Fruit fly (Drosophila melanogaster) whole organism, embryonic: ENCODE measurements around the gene mag.

Experiments
- BtbVII ChIP-seq: fragments of 200-800 bp; sonication (Bioruptor generic); optimal IDR thresholded peaks from 3 replicates; lab custom pipeline; 2017; ENCODE audit warnings: missing biosample characterization, mild to moderate bottlenecking, missing genetic modification characterization
- CG10959 ChIP-seq: fragments of 200-800 bp; sonication (Bioruptor generic); IDR thresholded peaks from 2 replicates; pipeline ENCODE4 v1.3.6; 2022; ENCODE audit warnings: missing biosample characterization, missing genetic modification characterization
- CG10979 ChIP-seq: fragments of 200-800 bp; sonication (Bioruptor generic); optimal IDR thresholded peaks from 2 replicates; lab custom pipeline; 2018; ENCODE audit warnings: missing biosample characterization, mild to moderate bottlenecking, missing genetic modification characterization, moderate library complexity
- CG11085 ChIP-seq: fragments of 200-800 bp; sonication (Bioruptor generic); IDR thresholded peaks from 2 replicates; pipeline ENCODE4 v1.3.6; 2022; ENCODE audit warnings: missing biosample characterization, missing genetic modification characterization
- CG11504 ChIP-seq: fragments of 200-800 bp; sonication (Bioruptor generic); optimal IDR thresholded peaks from 3 replicates; lab custom pipeline; 2019; ENCODE audit warnings: missing biosample characterization, mild to moderate bottlenecking, missing genetic modification characterization, moderate library complexity
- CG14014 ChIP-seq: fragments of 200-800 bp; sonication (Bioruptor generic); IDR thresholded peaks from 2 replicates; pipeline ENCODE4 v1.3.6; 2022; ENCODE audit warnings: missing biosample characterization, missing genetic modification characterization
- CG14710 ChIP-seq: fragments of 200-800 bp; sonication (Bioruptor generic); optimal IDR thresholded peaks from 3 replicates; lab custom pipeline; 2019; ENCODE audit warnings: missing biosample characterization, mild to moderate bottlenecking, missing genetic modification characterization, moderate library complexity
- CG1602 ChIP-seq: fragments of 200-800 bp; sonication (Bioruptor generic); optimal IDR thresholded peaks from 3 replicates; lab custom pipeline; 2016; ENCODE audit warnings: missing biosample characterization, missing genetic modification characterization
- CG16863 ChIP-seq: fragments of 200-800 bp; sonication (Bioruptor generic); optimal IDR thresholded peaks from 3 replicates; lab custom pipeline; 2016; ENCODE audit warnings: missing biosample characterization, missing genetic modification characterization
- CG17612 ChIP-seq: fragments of 200-800 bp; sonication (Bioruptor generic); IDR thresholded peaks from 2 replicates; pipeline ENCODE4 v1.3.6; 2022; ENCODE audit warnings: missing biosample characterization, missing genetic modification characterization
- CG2889 ChIP-seq: fragments of 200-800 bp; sonication (Bioruptor generic); IDR thresholded peaks from 3 replicates; pipeline ENCODE4 v1.3.6; 2022; ENCODE audit warnings: missing biosample characterization, missing genetic modification characterization
- CG30403 ChIP-seq: fragments of 200-800 bp; sonication (Bioruptor generic); optimal IDR thresholded peaks from 3 replicates; lab custom pipeline; 2016; ENCODE audit warnings: missing biosample characterization, missing genetic modification characterization
- CG34224 ChIP-seq: fragments of 200-800 bp; sonication (Bioruptor generic); IDR thresholded peaks from 3 replicates; pipeline ENCODE4 v1.3.6; 2022; ENCODE audit warnings: missing biosample characterization, missing genetic modification characterization; ENCODE audit not compliant: partially characterized antibody
- CG5180 ChIP-seq: fragments of 200-800 bp; sonication (Bioruptor generic); optimal IDR thresholded peaks from 3 replicates; lab custom pipeline; 2017; ENCODE audit warnings: missing biosample characterization, missing genetic modification characterization, mild to moderate bottlenecking, moderate library complexity, missing genetic modification reagents
- CG6683 ChIP-seq: fragments of 200-800 bp; sonication (Bioruptor generic); optimal IDR thresholded peaks from 2 replicates; lab custom pipeline; 2017; ENCODE audit warnings: missing biosample characterization, mild to moderate bottlenecking, missing genetic modification characterization, missing genetic modification reagents
- CG8089 ChIP-seq: fragments of 200-800 bp; sonication (Bioruptor generic); optimal IDR thresholded peaks from 3 replicates; lab custom pipeline; 2016; ENCODE audit warnings: missing biosample characterization, missing genetic modification characterization
- CG9727 ChIP-seq: fragments of 200-800 bp; sonication (Bioruptor generic); optimal IDR thresholded peaks from 3 replicates; lab custom pipeline; 2017; ENCODE audit warnings: missing biosample characterization, mild to moderate bottlenecking, missing genetic modification characterization
- CG9876 ChIP-seq: fragments of 200-800 bp; sonication (Bioruptor generic); optimal IDR thresholded peaks from 2 replicates; lab custom pipeline; 2016; ENCODE audit warnings: missing biosample characterization, missing genetic modification characterization
- Camta ChIP-seq: fragments of 200-800 bp; sonication (Bioruptor generic); optimal IDR thresholded peaks from 2 replicates; lab custom pipeline; 2016; ENCODE audit warnings: missing biosample characterization, missing genetic modification characterization
- CoRest ChIP-seq: fragments of 200-800 bp; sonication (Bioruptor generic); optimal IDR thresholded peaks from 3 replicates; lab custom pipeline; 2018; ENCODE audit warnings: missing biosample characterization, mild to moderate bottlenecking, missing genetic modification characterization, moderate library complexity
- Dek ChIP-seq: fragments of 200-800 bp; sonication (Bioruptor generic); optimal IDR thresholded peaks from 3 replicates; lab custom pipeline; 2019; ENCODE audit warnings: missing biosample characterization, mild to moderate bottlenecking, missing genetic modification characterization, moderate library complexity
- Dip2 ChIP-seq: fragments of 200-800 bp; sonication (Bioruptor generic); IDR thresholded peaks from 2 replicates; pipeline ENCODE4 v1.3.6; 2022; ENCODE audit warnings: missing biosample characterization, missing genetic modification characterization
- E2f1 ChIP-seq: fragments of 200-800 bp; sonication (Bioruptor generic); IDR thresholded peaks from 2 replicates; pipeline ENCODE4 v1.3.6; 2022; ENCODE audit warnings: missing biosample characterization, missing genetic modification characterization
- HLH4C ChIP-seq: fragments of 200-800 bp; sonication (Bioruptor generic); IDR thresholded peaks from 3 replicates; pipeline ENCODE4 v1.3.6; 2022; ENCODE audit warnings: missing biosample characterization, missing genetic modification characterization; ENCODE audit not compliant: partially characterized antibody
- Hand ChIP-seq: fragments of 200-800 bp; sonication (Bioruptor generic); optimal IDR thresholded peaks from 2 replicates; lab custom pipeline; 2017; ENCODE audit warnings: mild to moderate bottlenecking, missing biosample characterization, missing genetic modification reagents, missing genetic modification characterization
- Ravus ChIP-seq: fragments of 200-800 bp; sonication (Bioruptor generic); IDR thresholded peaks from 2 replicates; pipeline ENCODE4 v1.3.6; 2022; ENCODE audit warnings: missing biosample characterization, missing genetic modification characterization
- Tbp ChIP-seq: fragments of >200 bp; optimal IDR thresholded peaks from 2 replicates; lab custom pipeline; 2018; ENCODE audit warnings: missing biosample characterization, missing genetic modification characterization
- Trl ChIP-seq, 3 experiments: fragments of >200 bp in 2 of 3; fragments of 200-800 bp in 1 of 3; sonication (Bioruptor generic) in 1 of 3; optimal IDR thresholded peaks; 2 replicates in 1 of 3; 3 replicates in 2 of 3; lab custom pipeline; 2016 to 2017; ENCODE audit warnings: missing biosample characterization in 1 of 3, missing genetic modification characterization in 1 of 3
- ara ChIP-seq: fragments of 200-800 bp; sonication (Bioruptor generic); IDR thresholded peaks from 2 replicates; pipeline ENCODE4 v1.3.6; 2022; ENCODE audit warnings: missing biosample characterization, missing genetic modification characterization
- ash1 ChIP-seq: fragments of 200-800 bp; sonication (Bioruptor generic); optimal IDR thresholded peaks from 2 replicates; lab custom pipeline; 2018; ENCODE audit warnings: missing biosample characterization, mild to moderate bottlenecking, missing genetic modification characterization
- bigmax ChIP-seq: fragments of 200-800 bp; sonication (Bioruptor generic); optimal IDR thresholded peaks from 2 replicates; lab custom pipeline; 2018; ENCODE audit warnings: missing biosample characterization, mild to moderate bottlenecking, missing genetic modification characterization
- br ChIP-seq: fragments of >200 bp; optimal IDR thresholded peaks from 2 replicates; lab custom pipeline; 2017
- dan ChIP-seq: fragments of 200-800 bp; sonication (Bioruptor generic); IDR thresholded peaks from 2 replicates; pipeline ENCODE4 v1.3.6; 2022; ENCODE audit warnings: missing biosample characterization, missing genetic modification characterization
- dpn ChIP-seq, 2 experiments: fragments of 200-800 bp; sonication (Bioruptor generic); optimal IDR thresholded peaks; 3 replicates each; lab custom pipeline; 2016; ENCODE audit warnings: missing biosample characterization in 2 of 2, missing genetic modification characterization in 2 of 2
- emc ChIP-seq: fragments of 200-800 bp; sonication (Bioruptor generic); optimal IDR thresholded peaks from 2 replicates; lab custom pipeline; 2016; ENCODE audit warnings: missing biosample characterization, missing genetic modification characterization
- fd64A ChIP-seq: fragments of 200-800 bp; sonication (Bioruptor generic); optimal IDR thresholded peaks from 3 replicates; lab custom pipeline; 2018; ENCODE audit warnings: missing biosample characterization, mild to moderate bottlenecking, missing genetic modification characterization
- fd96Cb ChIP-seq: fragments of 200-800 bp; sonication (Bioruptor generic); optimal IDR thresholded peaks from 2 replicates; lab custom pipeline; 2018; ENCODE audit warnings: missing biosample characterization, mild to moderate bottlenecking, missing genetic modification characterization, moderate library complexity
- gce ChIP-seq: fragments of 200-800 bp; sonication (Bioruptor generic); IDR thresholded peaks from 3 replicates; pipeline ENCODE4 v1.3.6; 2022; ENCODE audit warnings: missing biosample characterization, missing genetic modification characterization
- grn ChIP-seq: fragments of 200-800 bp; sonication (Bioruptor generic); optimal IDR thresholded peaks from 3 replicates; lab custom pipeline; 2017; ENCODE audit warnings: missing biosample characterization, missing genetic modification characterization
- ham ChIP-seq: fragments of 200-800 bp; sonication (Bioruptor generic); IDR thresholded peaks from 2 replicates; pipeline ENCODE4 v1.3.6; 2022; ENCODE audit warnings: missing biosample characterization, missing genetic modification characterization
- kay ChIP-seq: fragments of 200-800 bp; sonication (Bioruptor generic); optimal IDR thresholded peaks from 2 replicates; lab custom pipeline; 2016; ENCODE audit warnings: missing biosample characterization, missing genetic modification characterization
- org-1 ChIP-seq: fragments of 200-800 bp; sonication (Bioruptor generic); optimal IDR thresholded peaks from 2 replicates; lab custom pipeline; 2017; ENCODE audit warnings: missing biosample characterization, missing genetic modification characterization
- ro ChIP-seq: fragments of 200-800 bp; sonication (Bioruptor generic); IDR thresholded peaks from 2 replicates; pipeline ENCODE4 v1.3.6; 2022; ENCODE audit warnings: missing biosample characterization, missing genetic modification characterization
- row ChIP-seq: fragments of 200-800 bp; sonication (Bioruptor generic); IDR thresholded peaks from 3 replicates; pipeline ENCODE4 v1.3.6; 2022; ENCODE audit warnings: missing biosample characterization, missing genetic modification characterization
- seq ChIP-seq: fragments of 200-800 bp; sonication (Bioruptor generic); IDR thresholded peaks from 2 replicates; pipeline ENCODE4 v1.3.6; 2022; ENCODE audit warnings: missing biosample characterization, missing genetic modification characterization
- sim ChIP-seq: fragments of 200-800 bp; sonication (Bioruptor generic); IDR thresholded peaks from 2 replicates; pipeline ENCODE4 v1.3.6; 2022; ENCODE audit warnings: missing biosample characterization, missing genetic modification characterization
- sisA ChIP-seq: fragments of 200-800 bp; sonication (Bioruptor generic); IDR thresholded peaks from 2 replicates; pipeline ENCODE4 v1.3.6; 2022; ENCODE audit warnings: missing biosample characterization, missing genetic modification characterization
- stc ChIP-seq: fragments of 200-800 bp; sonication (Bioruptor generic); IDR thresholded peaks from 2 replicates; pipeline ENCODE4 v1.3.6; 2022; ENCODE audit warnings: missing biosample characterization, missing genetic modification characterization
- tin ChIP-seq: fragments of 200-800 bp; sonication (Bioruptor generic); optimal IDR thresholded peaks from 3 replicates; lab custom pipeline; 2016; ENCODE audit warnings: missing biosample characterization, missing genetic modification characterization
- tio ChIP-seq: fragments of 200-800 bp; sonication (Bioruptor generic); optimal IDR thresholded peaks from 2 replicates; lab custom pipeline; 2017; ENCODE audit warnings: missing biosample characterization, missing genetic modification characterization, inconsistent platforms
- tna ChIP-seq: fragments of 200-800 bp; sonication (Bioruptor generic); IDR thresholded peaks from 2 replicates; pipeline ENCODE4 v1.3.6; 2022; ENCODE audit warnings: missing biosample characterization, missing genetic modification characterization; ENCODE audit not compliant: partially characterized antibody
- usp ChIP-seq: fragments of >200 bp; optimal IDR thresholded peaks from 2 replicates; lab custom pipeline; 2017; ENCODE audit warnings: missing biosample characterization, missing genetic modification characterization

mag gene

dm6 chr3L:20474789-20475208 is 14.3 kb downstream of the mag start (continued):
- peak; percentile 95 for TF ChIP-seq tin (GFP tag; lab: Kevin White, UChicago)
- no peak for TF ChIP-seq CG10959 (GFP tag; lab: Robert Waterston, UW)
- peak; percentile 84 for TF ChIP-seq Camta
- no peak for TF ChIP-seq Dip2 (GFP tag; lab: Robert Waterston, UW)
- TF ChIP-seq CG2889 (GFP tag; lab: Robert Waterston, UW): no peak
- peak; percentile 74 for TF ChIP-seq CG5180
- no peak for TF ChIP-seq Tbp (GFP tag; lab: Kevin White, UChicago)
- peak; percentile 91 for TF ChIP-seq CG1602 (GFP tag; lab: Kevin White, UChicago)
- TF ChIP-seq fd64A (GFP tag; lab: Kevin White, UChicago): peak; percentile 41
- TF ChIP-seq Hand (GFP tag; lab: Kevin White, UChicago): peak; percentile 76
- TF ChIP-seq E2f1 (GFP tag; lab: Robert Waterston, UW): no peak
- TF ChIP-seq BtbVII: peak; percentile 84
- TF ChIP-seq stc: no peak
- peak; percentile 88 for TF ChIP-seq CG11504 (tag; lab: Kevin White, UChicago)
- TF ChIP-seq sim (GFP tag; lab: Robert Waterston, UW): no peak
- no peak for TF ChIP-seq row (GFP tag; lab: Robert Waterston, UW)
- no peak for TF ChIP-seq CG14014 (GFP tag; lab: Robert Waterston, UW)
- TF ChIP-seq CG6683 (GFP tag; lab: Kevin White, UChicago): peak; percentile 74
- no peak for TF ChIP-seq bigmax (GFP tag; lab: Kevin White, UChicago)
- no peak for TF ChIP-seq Ravus (GFP tag; lab: Robert Waterston, UW)
- TF ChIP-seq ro (GFP tag; lab: Robert Waterston, UW): no peak
- TF ChIP-seq CG34224 (GFP tag; lab: Robert Waterston, UW): no peak
- peak; percentile 83 for TF ChIP-seq CG9727
- peak; percentile 65 for TF ChIP-seq CG8089
- no peak for TF ChIP-seq CG17612
- TF ChIP-seq usp: no peak
- TF ChIP-seq Dek (tag; lab: Kevin White, UChicago): peak; percentile 87
- no peak for TF ChIP-seq Trl (optimal IDR thresholded peaks at IDR 0.05; lab: Kevin White, UChicago)
- TF ChIP-seq Trl (GFP tag; optimal IDR thresholded peaks at IDR 0.05; lab: Kevin White, UChicago): peak; percentile 90
- no peak for TF ChIP-seq gce (GFP tag; lab: Robert Waterston, UW)
- peak; percentile 89 to 94 for TF ChIP-seq dpn (GFP tag; optimal IDR thresholded peaks at IDR 0.05; lab: Kevin White, UChicago)
- TF ChIP-seq dan (GFP tag; lab: Robert Waterston, UW): no peak
- TF ChIP-seq ham: no peak
- no peak for TF ChIP-seq seq (GFP tag; lab: Robert Waterston, UW)
- peak; percentile 57 for TF ChIP-seq ash1
- TF ChIP-seq HLH4C (GFP tag; lab: Robert Waterston, UW): no peak
- no peak for TF ChIP-seq sisA (GFP tag; lab: Robert Waterston, UW)
- TF ChIP-seq emc (GFP tag; lab: Kevin White, UChicago): peak; percentile 54
- peak; percentile 71 for TF ChIP-seq org-1 (GFP tag; lab: Kevin White, UChicago)
- peak; percentile 82 for TF ChIP-seq CG9876 (GFP tag; lab: Kevin White, UChicago)
- peak; percentile 92 for TF ChIP-seq CG30403 (GFP tag; lab: Kevin White, UChicago)
- TF ChIP-seq kay (GFP tag; lab: Kevin White, UChicago): peak; percentile 76
- TF ChIP-seq tio (GFP tag; lab: Kevin White, UChicago): peak; percentile 83
- TF ChIP-seq CG14710 (tag; lab: Kevin White, UChicago): peak; percentile 80
- no peak for TF ChIP-seq tna (GFP tag; lab: Robert Waterston, UW)
- no peak for TF ChIP-seq ara (GFP tag; lab: Robert Waterston, UW)
- peak; percentile 83 for TF ChIP-seq CG16863 (GFP tag; lab: Kevin White, UChicago)
- peak; percentile 89 for TF ChIP-seq CoRest (tag; lab: Kevin White, UChicago)
- TF ChIP-seq fd96Cb (tag; lab: Kevin White, UChicago): peak; percentile 82
- no peak for TF ChIP-seq br (lab: Kevin White, UChicago)
- no peak for TF ChIP-seq CG11085 (GFP tag; lab: Robert Waterston, UW)
- peak; percentile 22 for TF ChIP-seq grn (GFP tag; lab: Kevin White, UChicago)
- TF ChIP-seq CG10979 (tag; lab: Kevin White, UChicago): peak; percentile 71
